Fruit fly (Drosophila melanogaster) whole organism, pupa: Measurements from ENCODE around the gene CG13924.

Experiments used
- CG10348 ChIP-seq: fragments of 200-800 bp; sonication (Bioruptor generic); IDR thresholded peaks from 2 replicates; pipeline ENCODE4 v1.3.6; 2022; ENCODE audit warnings: missing biosample characterization, missing genetic modification characterization
- CG12605 ChIP-seq: fragments of 200-800 bp; sonication (Bioruptor generic); IDR thresholded peaks from 2 replicates; pipeline ENCODE4 v1.3.6; 2022; ENCODE audit warnings: missing biosample characterization, missing genetic modification characterization
- CG13204 ChIP-seq: fragments of 200-800 bp; sonication (Bioruptor generic); optimal IDR thresholded peaks from 2 replicates; lab custom pipeline; 2018; ENCODE audit warnings: missing biosample characterization, mild to moderate bottlenecking, missing genetic modification characterization, moderate library complexity
- CG14655 ChIP-seq: fragments of 200-800 bp; sonication (Bioruptor generic); optimal IDR thresholded peaks from 3 replicates; lab custom pipeline; 2017; ENCODE audit warnings: mild to moderate bottlenecking, missing biosample characterization, missing genetic modification reagents, missing genetic modification characterization
- CG15710 ChIP-seq: fragments of 200-800 bp; sonication (Bioruptor generic); optimal IDR thresholded peaks from 2 replicates; lab custom pipeline; 2018; ENCODE audit warnings: missing biosample characterization, mild to moderate bottlenecking, missing genetic modification characterization, moderate library complexity
- CG17806 ChIP-seq: fragments of 200-800 bp; sonication (Bioruptor generic); optimal IDR thresholded peaks from 2 replicates; lab custom pipeline; 2018; ENCODE audit warnings: missing biosample characterization, mild to moderate bottlenecking, missing genetic modification characterization, moderate library complexity
- CG32121 ChIP-seq: fragments of 200-800 bp; sonication (Bioruptor generic); IDR thresholded peaks from 2 replicates; pipeline ENCODE4 v1.3.6; 2022; ENCODE audit warnings: missing biosample characterization, missing genetic modification characterization
- CG34367 ChIP-seq: fragments of 200-800 bp; sonication (Bioruptor generic); optimal IDR thresholded peaks from 2 replicates; lab custom pipeline; 2018; ENCODE audit warnings: missing biosample characterization, mild to moderate bottlenecking, missing genetic modification characterization
- CG4496 ChIP-seq: fragments of 200-800 bp; sonication (Bioruptor generic); IDR thresholded peaks from 3 replicates; pipeline ENCODE4 v1.3.6; 2022; ENCODE audit warnings: missing biosample characterization, missing genetic modification characterization
- CG8159 ChIP-seq: fragments of 200-800 bp; sonication (Bioruptor generic); optimal IDR thresholded peaks from 3 replicates; lab custom pipeline; 2018; ENCODE audit warnings: missing biosample characterization, mild to moderate bottlenecking, missing genetic modification characterization, moderate library complexity
- CG8301 ChIP-seq: fragments of 200-800 bp; sonication (Bioruptor generic); optimal IDR thresholded peaks from 2 replicates; lab custom pipeline; 2018; ENCODE audit warnings: missing biosample characterization, mild to moderate bottlenecking, missing genetic modification characterization
- CG9948 ChIP-seq: fragments of 200-800 bp; sonication (Bioruptor generic); optimal IDR thresholded peaks from 2 replicates; lab custom pipeline; 2018; ENCODE audit warnings: missing biosample characterization, mild to moderate bottlenecking, missing genetic modification characterization, moderate library complexity
- D1 ChIP-seq: fragments of 200-800 bp; sonication (Bioruptor generic); optimal IDR thresholded peaks from 2 replicates; lab custom pipeline; 2018; ENCODE audit warnings: missing biosample characterization, mild to moderate bottlenecking, missing genetic modification characterization, moderate library complexity
- EcR ChIP-seq: fragments of 200-800 bp; sonication (Bioruptor generic); optimal IDR thresholded peaks from 3 replicates; lab custom pipeline; 2019; ENCODE audit warnings: missing biosample characterization, missing genetic modification characterization, mild to moderate bottlenecking, moderate library complexity, missing genetic modification reagents
- Ets98B ChIP-seq: fragments of 200-800 bp; sonication (Bioruptor generic); IDR thresholded peaks from 2 replicates; pipeline ENCODE4 v1.3.6; 2022; ENCODE audit warnings: missing biosample characterization, missing genetic modification characterization
- Pif1A ChIP-seq: fragments of 200-800 bp; sonication (Bioruptor generic); optimal IDR thresholded peaks from 3 replicates; lab custom pipeline; 2016; ENCODE audit warnings: missing biosample characterization, missing genetic modification characterization
- Pif1B ChIP-seq: fragments of 200-800 bp; sonication (Bioruptor generic); optimal IDR thresholded peaks from 3 replicates; lab custom pipeline; 2016; ENCODE audit warnings: missing biosample characterization, missing genetic modification characterization
- Snoo ChIP-seq: fragments of 200-800 bp; sonication (Bioruptor generic); optimal IDR thresholded peaks from 3 replicates; lab custom pipeline; 2017; ENCODE audit warnings: missing biosample characterization, mild to moderate bottlenecking, missing genetic modification characterization, inconsistent platforms
- fd96Ca ChIP-seq: fragments of 200-800 bp; sonication (Bioruptor generic); IDR thresholded peaks from 3 replicates; pipeline ENCODE4 v1.3.6; 2022; ENCODE audit warnings: missing biosample characterization, missing genetic modification characterization
- gl ChIP-seq: fragments of 200-800 bp; sonication (Bioruptor generic); optimal IDR thresholded peaks from 2 replicates; lab custom pipeline; 2018; ENCODE audit warnings: missing biosample characterization, mild to moderate bottlenecking, missing genetic modification characterization
- rn ChIP-seq: fragments of 200-800 bp; sonication (Bioruptor generic); IDR thresholded peaks from 2 replicates; pipeline ENCODE4 v1.3.6; 2022; ENCODE audit warnings: missing biosample characterization, missing genetic modification characterization

The CG13924 gene

dm6 chr3L:1880692-1881091, 10.9 kb downstream of the CG13924 start:
- TF ChIP-seq CG32121 (GFP tag; lab: Robert Waterston, UW) (peak; percentile 32; the same call in 1 of the 2 replicates), CG12605 (peak; percentile 62; the same call in 1 of the 2 replicates), D1 (tag; lab: Kevin White, UChicago) (no peak), CG17806 (tag; lab: Kevin White, UChicago) (peak; percentile 30), CG8301 (tag; lab: Kevin White, UChicago) (peak; percentile 52), gl (tag; lab: Kevin White, UChicago) (no peak), Snoo (tag; lab: Kevin White, UChicago) (no peak), CG8159 (peak; percentile 45), Ets98B (GFP tag; lab: Robert Waterston, UW) (peak; percentile 66; the same call in 1 of the 2 replicates), CG34367 (tag; lab: Kevin White, UChicago) (no peak), CG4496 (GFP tag; lab: Robert Waterston, UW) (peak; percentile 83; the same call in 2 of the 3 replicates), Pif1B (peak; percentile 35), Pif1A (GFP tag; lab: Kevin White, UChicago) (no peak), rn (GFP tag; lab: Robert Waterston, UW) (peak; percentile 62; the same call in 1 of the 2 replicates), CG9948 (tag; lab: Kevin White, UChicago) (peak; percentile 7), EcR (GFP tag; lab: Kevin White, UChicago) (no peak), fd96Ca (GFP tag; lab: Robert Waterston, UW) (peak; percentile 79; the same call in 2 of the 3 replicates), CG10348 (GFP tag; lab: Robert Waterston, UW) (no peak), CG15710 (tag; lab: Kevin White, UChicago) (no peak), CG13204 (GFP tag; lab: Kevin White, UChicago) (no peak), CG14655 (GFP tag; lab: Kevin White, UChicago) (peak; percentile 71)

- TF ChIP-seq rn (GFP tag; lab: Robert Waterston, UW) = no peak
- TF ChIP-seq CG8301 (tag; lab: Kevin White, UChicago) = no peak
- TF ChIP-seq CG34367 (tag; lab: Kevin White, UChicago) = no peak
- no peak for TF ChIP-seq Pif1A (GFP tag; lab: Kevin White, UChicago)
- no peak for TF ChIP-seq CG32121 (GFP tag; lab: Robert Waterston, UW)
- no peak for TF ChIP-seq CG13204 (GFP tag; lab: Kevin White, UChicago)
- TF ChIP-seq Ets98B (GFP tag; lab: Robert Waterston, UW) = no peak
- TF ChIP-seq CG9948 (tag; lab: Kevin White, UChicago) = no peak
- TF ChIP-seq Pif1B = no peak
- TF ChIP-seq CG8159 = no peak
- TF ChIP-seq Snoo (tag; lab: Kevin White, UChicago) = no peak
- no peak for TF ChIP-seq EcR (GFP tag; lab: Kevin White, UChicago)
Measured at dm6 chr3L:1881919-1882318, 12.1 kb downstream of the CG13924 start.

- TF ChIP-seq CG8159 (no peak), Pif1B (no peak), CG32121 (GFP tag; lab: Robert Waterston, UW) (no peak), CG14655 (GFP tag; lab: Kevin White, UChicago) (no peak), CG15710 (tag; lab: Kevin White, UChicago) (no peak), rn (GFP tag; lab: Robert Waterston, UW) (no peak), D1 (tag; lab: Kevin White, UChicago) (no peak), Ets98B (GFP tag; lab: Robert Waterston, UW) (no peak), EcR (GFP tag; lab: Kevin White, UChicago) (no peak), gl (tag; lab: Kevin White, UChicago) (no peak), CG10348 (GFP tag; lab: Robert Waterston, UW) (no peak), CG13204 (GFP tag; lab: Kevin White, UChicago) (no peak), CG12605 (no peak), CG17806 (tag; lab: Kevin White, UChicago) (no peak), Snoo (tag; lab: Kevin White, UChicago) (no peak)
Measured at dm6 chr3L:1882868-1883554, 13.2 kb downstream of the CG13924 start, which contains the start of gene CG13937. CG13937 (minus strand) TSS chr3L:1883041.

dm6 chr3L:1884652-1885051, 14.8 kb downstream of the CG13924 start, which contains the start of gene Aprt:
Aprt (minus strand) TSS chr3L:1885019.
- TF ChIP-seq Snoo (tag; lab: Kevin White, UChicago) (no peak), CG4496 (GFP tag; lab: Robert Waterston, UW) (no peak), CG8159 (no peak), EcR (GFP tag; lab: Kevin White, UChicago) (peak; percentile 2), CG14655 (GFP tag; lab: Kevin White, UChicago) (no peak), CG32121 (GFP tag; lab: Robert Waterston, UW) (no peak), fd96Ca (GFP tag; lab: Robert Waterston, UW) (no peak), Ets98B (GFP tag; lab: Robert Waterston, UW) (no peak), Pif1B (peak; percentile 8)

dm6 chr3L:1885436-1885835, 15.6 kb downstream of the CG13924 start, which contains the start of gene Tmhs:
Tmhs (plus strand) TSS chr3L:1885657.
- TF ChIP-seq rn (GFP tag; lab: Robert Waterston, UW) = no peak
- TF ChIP-seq Pif1B = no peak
- TF ChIP-seq D1 (tag; lab: Kevin White, UChicago) = no peak
- no peak for TF ChIP-seq CG12605
- no peak for TF ChIP-seq EcR (GFP tag; lab: Kevin White, UChicago)
- no peak for TF ChIP-seq CG14655 (GFP tag; lab: Kevin White, UChicago)
- TF ChIP-seq CG9948 (tag; lab: Kevin White, UChicago) = no peak
- TF ChIP-seq CG13204 (GFP tag; lab: Kevin White, UChicago) = no peak
- TF ChIP-seq Ets98B (GFP tag; lab: Robert Waterston, UW) = peak; percentile 19; the same call in 1 of the 2 replicates
